Worm (Caenorhabditis elegans): ENCODE data around the gene rbmx-2.

- TF ChIP-seq ref-1 (GFP tag; conservative IDR thresholded peaks at IDR 0.05) = no peak
- no peak for TF ChIP-seq flt-1 (GFP tag; IDR thresholded peaks at IDR 0.05)
- TF ChIP-seq med-1 (GFP tag; optimal IDR thresholded peaks at IDR 0.05; ENCODE audit: insufficient read depth) = no peak
- TF ChIP-seq T22C8.4 (GFP tag; IDR thresholded peaks at IDR 0.05) = no peak
- TF ChIP-seq ztf-23 (GFP tag; IDR thresholded peaks at IDR 0.05) = no peak
- TF ChIP-seq tab-1 (GFP tag; IDR thresholded peaks at IDR 0.05) = no peak
Observed at ce11 chrII:6226995-6227394, 30.2 kb upstream of the rbmx-2 start, which contains the start of gene srsy-2.
